Fruit fly (Drosophila melanogaster) whole organism, embryonic: ENCODE measurements around the gene Vsp37A.

Source experiments
- Antp ChIP-seq: fragments of 200-800 bp; sonication (Bioruptor generic); optimal IDR thresholded peaks from 3 replicates; lab custom pipeline; 2016; ENCODE audit warnings: missing biosample characterization, missing genetic modification characterization
- CG10366 ChIP-seq: fragments of 200-800 bp; sonication (Bioruptor generic); IDR thresholded peaks from 2 replicates; pipeline ENCODE4 v1.3.6; 2022; ENCODE audit warnings: missing biosample characterization, missing genetic modification characterization
- CG10654 ChIP-seq: fragments of 200-800 bp; sonication (Bioruptor generic); optimal IDR thresholded peaks from 2 replicates; lab custom pipeline; 2016; ENCODE audit warnings: missing biosample characterization, missing genetic modification characterization
- CG13894 ChIP-seq: fragments of 200-800 bp; sonication (Bioruptor generic); optimal IDR thresholded peaks from 3 replicates; lab custom pipeline; 2018; ENCODE audit warnings: missing biosample characterization, mild to moderate bottlenecking, missing genetic modification characterization, moderate library complexity
- CG14050 ChIP-seq: fragments of 200-800 bp; sonication (Bioruptor generic); IDR thresholded peaks from 3 replicates; pipeline ENCODE4 v1.3.6; 2022; ENCODE audit warnings: missing biosample characterization, missing genetic modification characterization
- CG1647 ChIP-seq: fragments of 200-800 bp; sonication (Bioruptor generic); optimal IDR thresholded peaks from 3 replicates; lab custom pipeline; 2016; ENCODE audit warnings: missing biosample characterization, missing genetic modification characterization
- CG17328 ChIP-seq: fragments of 200-800 bp; sonication (Bioruptor generic); IDR thresholded peaks from 2 replicates; pipeline ENCODE4 v1.3.6; 2022; ENCODE audit warnings: missing biosample characterization, missing genetic modification characterization
- CG17385 ChIP-seq: fragments of 200-800 bp; sonication (Bioruptor generic); optimal IDR thresholded peaks from 3 replicates; lab custom pipeline; 2018; ENCODE audit warnings: missing biosample characterization, mild to moderate bottlenecking, missing genetic modification characterization
- CG18262 ChIP-seq: fragments of 200-800 bp; optimal IDR thresholded peaks from 3 replicates; lab custom pipeline; 2019; ENCODE audit warnings: missing biosample characterization, mild to moderate bottlenecking, missing genetic modification characterization, moderate library complexity
- CG18476 ChIP-seq: fragments of 200-800 bp; sonication (Bioruptor generic); optimal IDR thresholded peaks from 2 replicates; lab custom pipeline; 2016; ENCODE audit warnings: missing biosample characterization, mild to moderate bottlenecking, missing genetic modification characterization
- CG2116 ChIP-seq: fragments of 200-800 bp; sonication (Bioruptor generic); optimal IDR thresholded peaks from 3 replicates; lab custom pipeline; 2018; ENCODE audit warnings: missing biosample characterization, mild to moderate bottlenecking, missing genetic modification characterization
- CG2678 ChIP-seq: fragments of 200-800 bp; sonication (Bioruptor generic); optimal IDR thresholded peaks from 3 replicates; lab custom pipeline; 2019; ENCODE audit warnings: missing biosample characterization, mild to moderate bottlenecking, missing genetic modification characterization, moderate library complexity
- CG2712 ChIP-seq: fragments of 200-800 bp; optimal IDR thresholded peaks from 3 replicates; lab custom pipeline; 2019; ENCODE audit warnings: missing biosample characterization, mild to moderate bottlenecking, missing genetic modification characterization, moderate library complexity
- CG32767 ChIP-seq: fragments of 200-800 bp; sonication (Bioruptor generic); IDR thresholded peaks from 2 replicates; pipeline ENCODE4 v1.3.6; 2022; ENCODE audit warnings: missing biosample characterization, missing genetic modification characterization
- CG34422 ChIP-seq: fragments of 200-800 bp; sonication (Bioruptor generic); IDR thresholded peaks from 3 replicates; pipeline ENCODE4 v1.3.6; 2022; ENCODE audit warnings: missing biosample characterization, missing genetic modification characterization
- CG6254 ChIP-seq: fragments of 200-800 bp; sonication (Bioruptor generic); optimal IDR thresholded peaks from 3 replicates; lab custom pipeline; 2017; ENCODE audit warnings: mild to moderate bottlenecking, missing biosample characterization, missing genetic modification reagents, missing genetic modification characterization
- CG7786 ChIP-seq: fragments of 200-800 bp; sonication (Bioruptor generic); optimal IDR thresholded peaks from 2 replicates; lab custom pipeline; 2016; ENCODE audit warnings: missing biosample characterization, missing genetic modification characterization
- CG7963 ChIP-seq: fragments of 200-800 bp; sonication (Bioruptor generic); IDR thresholded peaks from 3 replicates; pipeline ENCODE4 v1.3.6; 2022; ENCODE audit warnings: missing biosample characterization, missing genetic modification characterization; ENCODE audit not compliant: partially characterized antibody
- CG7987 ChIP-seq: fragments of 200-800 bp; sonication (Bioruptor generic); optimal IDR thresholded peaks from 2 replicates; lab custom pipeline; 2018; ENCODE audit warnings: missing biosample characterization, mild to moderate bottlenecking, missing genetic modification characterization, moderate library complexity
- CG8089 ChIP-seq: fragments of 200-800 bp; sonication (Bioruptor generic); optimal IDR thresholded peaks from 3 replicates; lab custom pipeline; 2016; ENCODE audit warnings: missing biosample characterization, missing genetic modification characterization
- CTCF ChIP-seq: fragments of 200-800 bp; sonication (Bioruptor generic); optimal IDR thresholded peaks from 2 replicates; lab custom pipeline; 2017; ENCODE audit warnings: missing biosample characterization, mild to moderate bottlenecking, missing genetic modification characterization, moderate library complexity
- Chrac-16 ChIP-seq: fragments of 200-800 bp; sonication (Bioruptor generic); optimal IDR thresholded peaks from 3 replicates; lab custom pipeline; 2016; ENCODE audit warnings: missing biosample characterization, missing genetic modification characterization
- D19B ChIP-seq: fragments of 200-800 bp; sonication (Bioruptor generic); optimal IDR thresholded peaks from 2 replicates; lab custom pipeline; 2017; ENCODE audit warnings: missing biosample characterization, mild to moderate bottlenecking, missing genetic modification characterization
- Ets65A ChIP-seq: fragments of 200-800 bp; sonication (Bioruptor generic); peaks from one replicate; lab custom pipeline; 2016; ENCODE audit warnings: missing biosample characterization, missing genetic modification characterization
- HLH4C ChIP-seq: fragments of 200-800 bp; sonication (Bioruptor generic); IDR thresholded peaks from 3 replicates; pipeline ENCODE4 v1.3.6; 2022; ENCODE audit warnings: missing biosample characterization, missing genetic modification characterization; ENCODE audit not compliant: partially characterized antibody
- Hmr ChIP-seq: fragments of 200-800 bp; sonication (Bioruptor generic); optimal IDR thresholded peaks from 3 replicates; lab custom pipeline; 2017; ENCODE audit warnings: mild to moderate bottlenecking, missing biosample characterization, missing genetic modification reagents, missing genetic modification characterization
- Hr3 ChIP-seq: fragments of 200-800 bp; sonication (Bioruptor generic); optimal IDR thresholded peaks from 3 replicates; lab custom pipeline; 2016; ENCODE audit warnings: missing biosample characterization, missing genetic modification characterization
- Myb ChIP-seq: fragments of 200-800 bp; sonication (Bioruptor generic); optimal IDR thresholded peaks from 2 replicates; lab custom pipeline; 2016; ENCODE audit warnings: missing biosample characterization, missing genetic modification characterization
- Side ChIP-seq: fragments of 200-800 bp; sonication (Bioruptor generic); optimal IDR thresholded peaks from 2 replicates; lab custom pipeline; 2016; ENCODE audit warnings: missing biosample characterization, missing genetic modification characterization
- Sox100B ChIP-seq: fragments of 200-800 bp; sonication (Bioruptor generic); optimal IDR thresholded peaks from 3 replicates; lab custom pipeline; 2018; ENCODE audit warnings: missing biosample characterization, mild to moderate bottlenecking, missing genetic modification characterization
- Xbp1 ChIP-seq: fragments of 200-800 bp; sonication (Bioruptor generic); optimal IDR thresholded peaks from 3 replicates; lab custom pipeline; 2016; ENCODE audit warnings: missing biosample characterization, mild to moderate bottlenecking, missing genetic modification characterization
- amos ChIP-seq: fragments of 200-800 bp; sonication (Bioruptor generic); IDR thresholded peaks from 2 replicates; pipeline ENCODE4 v1.3.6; 2022; ENCODE audit warnings: missing biosample characterization, missing genetic modification characterization; ENCODE audit not compliant: partially characterized antibody
- ash1 ChIP-seq: fragments of 200-800 bp; sonication (Bioruptor generic); optimal IDR thresholded peaks from 2 replicates; lab custom pipeline; 2018; ENCODE audit warnings: missing biosample characterization, mild to moderate bottlenecking, missing genetic modification characterization
- az2 ChIP-seq: fragments of 200-800 bp; sonication (Bioruptor generic); optimal IDR thresholded peaks from 3 replicates; lab custom pipeline; 2016; ENCODE audit warnings: missing biosample characterization, missing genetic modification characterization
- bbx ChIP-seq: fragments of 200-800 bp; sonication (Bioruptor generic); IDR thresholded peaks from 2 replicates; pipeline ENCODE4 v1.3.6; 2022; ENCODE audit warnings: missing biosample characterization, missing genetic modification characterization; ENCODE audit not compliant: partially characterized antibody
- caup ChIP-seq: fragments of 200-800 bp; sonication (Bioruptor generic); optimal IDR thresholded peaks from 3 replicates; lab custom pipeline; 2017; ENCODE audit warnings: missing biosample characterization, mild to moderate bottlenecking, missing genetic modification characterization, moderate library complexity; ENCODE audit not compliant: severe bottlenecking
- cwo ChIP-seq: fragments of 200-800 bp; sonication (Bioruptor generic); optimal IDR thresholded peaks from 3 replicates; lab custom pipeline; 2017; ENCODE audit warnings: missing biosample characterization, missing genetic modification characterization, mild to moderate bottlenecking, moderate library complexity, missing genetic modification reagents
- dan ChIP-seq: fragments of 200-800 bp; sonication (Bioruptor generic); IDR thresholded peaks from 2 replicates; pipeline ENCODE4 v1.3.6; 2022; ENCODE audit warnings: missing biosample characterization, missing genetic modification characterization
- exex ChIP-seq: fragments of 200-800 bp; sonication (Bioruptor generic); optimal IDR thresholded peaks from 4 replicates; lab custom pipeline; 2018; ENCODE audit warnings: missing biosample characterization, mild to moderate bottlenecking, missing genetic modification characterization, moderate library complexity
- eyg ChIP-seq: fragments of 200-800 bp; sonication (Bioruptor generic); optimal IDR thresholded peaks from 3 replicates; lab custom pipeline; 2016; ENCODE audit warnings: missing biosample characterization, missing genetic modification characterization
- lola ChIP-seq, 3 experiments: fragments of >200 bp in 2 of 3; fragments of 200-800 bp in 1 of 3; sonication (Bioruptor generic) in 1 of 3; optimal IDR thresholded peaks; 2 replicates each; lab custom pipeline; 2017 to 2019; ENCODE audit warnings: missing biosample characterization in 3 of 3, missing genetic modification characterization in 3 of 3, mild to moderate bottlenecking in 1 of 3, moderate library complexity in 1 of 3
- nom ChIP-seq: fragments of 200-800 bp; sonication (Bioruptor generic); optimal IDR thresholded peaks from 2 replicates; lab custom pipeline; 2017; ENCODE audit warnings: missing biosample characterization, missing genetic modification characterization, mild to moderate bottlenecking, moderate library complexity, missing genetic modification reagents
- onecut ChIP-seq: fragments of 200-800 bp; sonication (Bioruptor generic); IDR thresholded peaks from 2 replicates; pipeline ENCODE4 v1.3.6; 2022; ENCODE audit warnings: missing biosample characterization, missing genetic modification characterization
- pros ChIP-seq: fragments of 200-800 bp; sonication (Bioruptor generic); optimal IDR thresholded peaks from 3 replicates; lab custom pipeline; 2019; ENCODE audit warnings: missing biosample characterization, mild to moderate bottlenecking, missing genetic modification characterization, moderate library complexity
- seq ChIP-seq: fragments of 200-800 bp; sonication (Bioruptor generic); IDR thresholded peaks from 2 replicates; pipeline ENCODE4 v1.3.6; 2022; ENCODE audit warnings: missing biosample characterization, missing genetic modification characterization
- sr ChIP-seq: fragments of 200-800 bp; sonication (Bioruptor generic); IDR thresholded peaks from 3 replicates; pipeline ENCODE4 v1.3.6; 2022; ENCODE audit warnings: missing biosample characterization, missing genetic modification characterization
- sug ChIP-seq: fragments of 200-800 bp; optimal IDR thresholded peaks from 2 replicates; lab custom pipeline; 2019; ENCODE audit warnings: missing biosample characterization, mild to moderate bottlenecking, missing genetic modification characterization, moderate library complexity
- vvl ChIP-seq: fragments of 200-800 bp; sonication (Bioruptor generic); IDR thresholded peaks from 2 replicates; pipeline ENCODE4 v1.3.6; 2022; ENCODE audit warnings: missing biosample characterization, missing genetic modification characterization
- wor ChIP-seq: fragments of 200-800 bp; sonication (Bioruptor generic); IDR thresholded peaks from 2 replicates; pipeline ENCODE4 v1.3.6; 2022; ENCODE audit warnings: missing biosample characterization, missing genetic modification characterization
- zf30C ChIP-seq: fragments of 200-800 bp; sonication (Bioruptor generic); optimal IDR thresholded peaks from 3 replicates; lab custom pipeline; 2018; ENCODE audit warnings: missing biosample characterization, mild to moderate bottlenecking, missing genetic modification characterization

Vsp37A gene

DNA sequence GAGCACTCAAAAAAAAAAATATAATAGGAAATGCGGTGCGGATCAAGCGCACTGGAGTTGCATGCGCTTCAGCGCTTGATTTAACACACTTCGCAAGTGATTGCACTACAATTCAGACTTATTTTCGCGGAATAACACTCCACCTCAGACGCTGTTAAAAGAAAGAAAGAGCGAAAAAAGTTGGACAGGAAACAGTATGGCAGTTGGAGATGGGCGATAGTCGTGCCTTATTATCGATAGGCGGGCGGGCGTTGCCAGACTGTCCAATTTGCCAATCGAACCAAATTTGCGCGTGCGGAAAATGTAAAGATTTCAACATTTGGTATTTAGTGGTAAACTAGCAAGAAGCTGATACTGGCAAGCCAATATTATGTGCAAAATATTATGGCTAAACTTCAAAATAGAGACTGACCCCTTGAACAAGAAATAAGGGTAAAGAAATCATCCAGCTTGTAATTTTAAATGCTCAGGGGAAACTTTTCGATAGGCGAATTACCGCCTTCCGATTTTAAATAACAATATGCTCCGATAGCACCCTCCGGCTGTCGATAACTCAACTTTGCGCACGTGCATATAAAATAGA is 8.0 kb downstream of the Vsp37A start, which contains the start of the genes RpL36 and Mybbp1A (continued):
- 0 out of 2 replicates have a peak, but pooled peaks have one; percentile 41 for TF ChIP-seq CG32767
- no peak for TF ChIP-seq dan (GFP tag; lab: Robert Waterston, UW)
- peak; percentile 83 for TF ChIP-seq Myb (GFP tag; lab: Kevin White, UChicago)
- peak; percentile 71 for TF ChIP-seq cwo (GFP tag; lab: Kevin White, UChicago)
- peak; percentile 86 for TF ChIP-seq Side
- TF ChIP-seq nom (GFP tag; lab: Kevin White, UChicago), result peak; percentile 82
- TF ChIP-seq CG17385 (GFP tag; lab: Kevin White, UChicago), result peak; percentile 64
- TF ChIP-seq Sox100B (GFP tag; lab: Kevin White, UChicago), result peak; percentile 70
- peak; percentile 38 for TF ChIP-seq CTCF (GFP tag; lab: Kevin White, UChicago)
- TF ChIP-seq CG2678 (tag; lab: Kevin White, UChicago), result peak; percentile 64
- TF ChIP-seq Chrac-16 (GFP tag; lab: Kevin White, UChicago), result peak; percentile 51
- no peak for TF ChIP-seq wor (GFP tag; lab: Robert Waterston, UW)
- TF ChIP-seq Antp (GFP tag; lab: Kevin White, UChicago), result peak; percentile 62
- peak in 1 of 3 experiments; percentile 42 for TF ChIP-seq lola (GFP tag; optimal IDR thresholded peaks at IDR 0.05; lab: Kevin White, UChicago)
- peak; percentile 70 for TF ChIP-seq CG7786 (GFP tag; lab: Kevin White, UChicago)
- peak; percentile 87 for TF ChIP-seq CG7987 (GFP tag; lab: Kevin White, UChicago)
- peak; percentile 16 for TF ChIP-seq CG1647 (GFP tag; lab: Kevin White, UChicago)
- TF ChIP-seq az2 (GFP tag; lab: Kevin White, UChicago), result peak; percentile 58
- TF ChIP-seq sug, result peak; percentile 60
- peak; percentile 91 for TF ChIP-seq amos (GFP tag; lab: Robert Waterston, UW)
- peak; percentile 75 for TF ChIP-seq CG7963 (GFP tag; lab: Robert Waterston, UW)
- TF ChIP-seq Hr3, result peak; percentile 56
- TF ChIP-seq Xbp1 (GFP tag; lab: Kevin White, UChicago), result peak; percentile 66
- TF ChIP-seq Ets65A (GFP tag; lab: Kevin White, UChicago), result peak; percentile 98
- TF ChIP-seq CG2116 (GFP tag; lab: Kevin White, UChicago), result peak; percentile 93
- TF ChIP-seq seq (GFP tag; lab: Robert Waterston, UW), result no peak
- TF ChIP-seq CG17328 (GFP tag; lab: Robert Waterston, UW), result peak; percentile 70
- TF ChIP-seq CG13894, result peak; percentile 68
- peak; percentile 35 for TF ChIP-seq CG18262 (tag; lab: Kevin White, UChicago)
- TF ChIP-seq CG34422 (GFP tag; lab: Robert Waterston, UW), result peak; percentile 79
- TF ChIP-seq sr (GFP tag; lab: Robert Waterston, UW), result peak; percentile 74; the same call in 2 of the 3 replicates
- peak; percentile 90 for TF ChIP-seq Hmr (GFP tag; lab: Kevin White, UChicago)
- TF ChIP-seq CG10654, result peak; percentile 62
- TF ChIP-seq HLH4C, result peak; percentile 92
- TF ChIP-seq eyg (GFP tag; lab: Kevin White, UChicago), result peak; percentile 77
- peak; percentile 44 for TF ChIP-seq CG2712 (tag; lab: Kevin White, UChicago)
- TF ChIP-seq CG10366 (GFP tag; lab: Robert Waterston, UW), result peak; percentile 58
- peak; percentile 82 for TF ChIP-seq CG8089 (GFP tag; lab: Kevin White, UChicago)
- peak; percentile 80 for TF ChIP-seq bbx (GFP tag; lab: Robert Waterston, UW)
- TF ChIP-seq CG14050 (GFP tag; lab: Robert Waterston, UW), result peak; percentile 32; the same call in 2 of the 3 replicates
- no peak for TF ChIP-seq exex (tag; lab: Kevin White, UChicago)
- peak; percentile 9 for TF ChIP-seq CG18476
- peak; percentile 67 for TF ChIP-seq onecut
- peak; percentile 90 for TF ChIP-seq caup (GFP tag; lab: Kevin White, UChicago)
- peak; percentile 50 for TF ChIP-seq ash1 (GFP tag; lab: Kevin White, UChicago)
- peak; percentile 59 for TF ChIP-seq CG6254
- peak; percentile 43 for TF ChIP-seq D19B
- TF ChIP-seq pros (GFP tag; lab: Kevin White, UChicago), result peak; percentile 21
- peak; percentile 78 for TF ChIP-seq vvl (GFP tag; lab: Robert Waterston, UW)
- no peak for TF ChIP-seq zf30C (GFP tag; lab: Kevin White, UChicago)
